Fruit fly (Drosophila melanogaster) whole organism, prepupa: ENCODE data around the gene Hmt4-20.
"Not testable (repeated sequence)": the region's sequence is repeated elsewhere in the genome, so short reads cannot be mapped to it uniquely, and the experiment has no call there.

ENCODE experiments used
- CG10631 ChIP-seq: fragments of 200-800 bp; sonication (Bioruptor generic); optimal IDR thresholded peaks from 2 replicates; lab custom pipeline; 2016; ENCODE audit warnings: missing biosample characterization, missing genetic modification characterization
- CG11294 ChIP-seq: fragments of 200-800 bp; sonication (Bioruptor generic); IDR thresholded peaks from 2 replicates; pipeline ENCODE4 v1.3.6; 2022; ENCODE audit warnings: missing biosample characterization, missing genetic modification characterization
- CG11902 ChIP-seq: fragments of 200-800 bp; sonication (Bioruptor generic); optimal IDR thresholded peaks from 3 replicates; lab custom pipeline; 2016; ENCODE audit warnings: missing biosample characterization, missing genetic modification characterization
- CG15336 ChIP-seq: fragments of 200-800 bp; sonication (Bioruptor generic); IDR thresholded peaks from 2 replicates; pipeline ENCODE4 v1.3.6; 2022; ENCODE audit warnings: missing biosample characterization, missing genetic modification characterization
- CG3032 ChIP-seq: fragments of 200-800 bp; optimal IDR thresholded peaks from 2 replicates; lab custom pipeline; 2019; ENCODE audit warnings: missing biosample characterization, mild to moderate bottlenecking, missing genetic modification characterization, moderate library complexity
- CG31627 ChIP-seq: fragments of 200-800 bp; sonication (Bioruptor generic); optimal IDR thresholded peaks from 3 replicates; lab custom pipeline; 2016; ENCODE audit warnings: missing biosample characterization, missing genetic modification characterization
- CG34406 ChIP-seq: fragments of 200-800 bp; sonication (Bioruptor generic); optimal IDR thresholded peaks from 3 replicates; lab custom pipeline; 2016; ENCODE audit warnings: missing biosample characterization, missing genetic modification characterization
- CG6808 ChIP-seq: fragments of 200-800 bp; sonication (Bioruptor generic); optimal IDR thresholded peaks from 3 replicates; lab custom pipeline; 2017; ENCODE audit warnings: missing biosample characterization, missing genetic modification characterization, mild to moderate bottlenecking, moderate library complexity, missing genetic modification reagents
- CG6854 ChIP-seq: fragments of 200-800 bp; sonication (Bioruptor generic); optimal IDR thresholded peaks from 2 replicates; lab custom pipeline; 2017; ENCODE audit warnings: missing biosample characterization, mild to moderate bottlenecking, missing genetic modification characterization
- CG8119 ChIP-seq: fragments of 200-800 bp; sonication (Bioruptor generic); IDR thresholded peaks from 3 replicates; pipeline ENCODE4 v1.3.6; 2022; ENCODE audit warnings: missing biosample characterization, missing genetic modification characterization
- CG8632 ChIP-seq: fragments of 200-800 bp; sonication (Bioruptor generic); optimal IDR thresholded peaks from 3 replicates; lab custom pipeline; 2016; ENCODE audit warnings: missing biosample characterization, missing genetic modification characterization
- CG9139 ChIP-seq: fragments of 200-800 bp; sonication (Bioruptor generic); optimal IDR thresholded peaks from 3 replicates; lab custom pipeline; 2017; ENCODE audit warnings: missing biosample characterization, mild to moderate bottlenecking, missing genetic modification characterization
- Eip75B ChIP-seq: fragments of 200-800 bp; sonication (Bioruptor generic); optimal IDR thresholded peaks from 3 replicates; lab custom pipeline; 2016; ENCODE audit warnings: missing biosample characterization, missing genetic modification characterization
- Eip93F ChIP-seq: fragments of 200-800 bp; sonication (Bioruptor generic); optimal IDR thresholded peaks from 2 replicates; lab custom pipeline; 2016; ENCODE audit warnings: missing biosample characterization, mild to moderate bottlenecking, missing genetic modification characterization
- Ets21C ChIP-seq: fragments of 200-800 bp; sonication (Bioruptor generic); optimal IDR thresholded peaks from 3 replicates; lab custom pipeline; 2016; ENCODE audit warnings: missing biosample characterization, missing genetic modification characterization
- Ets96B ChIP-seq: fragments of 200-800 bp; optimal IDR thresholded peaks from 2 replicates; lab custom pipeline; 2019; ENCODE audit warnings: missing biosample characterization, mild to moderate bottlenecking, missing genetic modification characterization, moderate library complexity
- Hr38 ChIP-seq: sonication (Bioruptor generic); optimal IDR thresholded peaks from 2 replicates; lab custom pipeline; 2016; ENCODE audit warnings: missing biosample characterization, missing genetic modification characterization
- Hr39 ChIP-seq: fragments of 200-800 bp; sonication (Bioruptor generic); optimal IDR thresholded peaks from 2 replicates; lab custom pipeline; 2016; ENCODE audit warnings: missing biosample characterization, missing genetic modification characterization
- Hr4 ChIP-seq: fragments of 200-800 bp; sonication (Bioruptor generic); optimal IDR thresholded peaks from 3 replicates; lab custom pipeline; 2016; ENCODE audit warnings: missing biosample characterization, missing genetic modification characterization
- Smox ChIP-seq: fragments of 200-800 bp; sonication (Bioruptor generic); optimal IDR thresholded peaks from 3 replicates; lab custom pipeline; 2016; ENCODE audit warnings: missing biosample characterization, missing genetic modification characterization
- Sox102F ChIP-seq: fragments of 200-800 bp; sonication (Bioruptor generic); optimal IDR thresholded peaks from 2 replicates; lab custom pipeline; 2016; ENCODE audit warnings: missing biosample characterization, mild to moderate bottlenecking, missing genetic modification characterization
- Sox14 ChIP-seq: fragments of 200-800 bp; sonication (Bioruptor generic); optimal IDR thresholded peaks from 3 replicates; lab custom pipeline; 2016; ENCODE audit warnings: missing biosample characterization, missing genetic modification characterization
- achi ChIP-seq: fragments of 200-800 bp; sonication (Bioruptor generic); optimal IDR thresholded peaks from 3 replicates; lab custom pipeline; 2016; ENCODE audit warnings: missing biosample characterization, missing genetic modification characterization
- acj6 ChIP-seq: fragments of 200-800 bp; sonication (Bioruptor generic); optimal IDR thresholded peaks from 3 replicates; lab custom pipeline; 2016; ENCODE audit warnings: missing biosample characterization, missing genetic modification characterization
- cyc ChIP-seq: fragments of 200-800 bp; sonication (Bioruptor generic); optimal IDR thresholded peaks from 3 replicates; lab custom pipeline; 2016; ENCODE audit warnings: missing biosample characterization, missing genetic modification characterization
- dac ChIP-seq: fragments of 200-800 bp; sonication (Bioruptor generic); optimal IDR thresholded peaks from 2 replicates; lab custom pipeline; 2017; ENCODE audit warnings: missing biosample characterization, mild to moderate bottlenecking, missing genetic modification characterization
- eg ChIP-seq: fragments of 200-800 bp; sonication (Bioruptor generic); IDR thresholded peaks from 3 replicates; pipeline ENCODE4 v1.3.6; 2022; ENCODE audit warnings: missing biosample characterization, missing genetic modification characterization
- lz ChIP-seq: fragments of 200-800 bp; sonication (Bioruptor generic); optimal IDR thresholded peaks from 3 replicates; lab custom pipeline; 2016; ENCODE audit warnings: missing biosample characterization, missing genetic modification characterization
- net ChIP-seq: fragments of 200-800 bp; sonication (Bioruptor generic); optimal IDR thresholded peaks from 3 replicates; lab custom pipeline; 2016; ENCODE audit warnings: missing biosample characterization, missing genetic modification characterization
- salr ChIP-seq, 2 experiments: fragments of 200-800 bp; sonication (Bioruptor generic); optimal IDR thresholded peaks; 3 replicates each; lab custom pipeline; 2016 to 2018; ENCODE audit warnings: missing biosample characterization in 2 of 2, missing genetic modification characterization in 2 of 2, mild to moderate bottlenecking in 1 of 2
- spab ChIP-seq: fragments of 200-800 bp; sonication (Bioruptor generic); optimal IDR thresholded peaks from 2 replicates; lab custom pipeline; 2017; ENCODE audit warnings: missing biosample characterization, mild to moderate bottlenecking, missing genetic modification characterization, missing genetic modification reagents
- ss ChIP-seq, 2 experiments: fragments of 200-800 bp; sonication (Bioruptor generic); optimal IDR thresholded peaks; 2 replicates in 1 of 2; 3 replicates in 1 of 2; lab custom pipeline; 2017 to 2018; ENCODE audit warnings: mild to moderate bottlenecking in 2 of 2, missing biosample characterization in 2 of 2, missing genetic modification characterization in 2 of 2, moderate library complexity in 1 of 2
- svp ChIP-seq: fragments of 200-800 bp; sonication (Bioruptor generic); peaks from one replicate; lab custom pipeline; 2016; ENCODE audit warnings: missing biosample characterization, missing genetic modification characterization

The Hmt4-20 gene

dm6 chrX:654949-655348 is 884 bp downstream of the Hmt4-20 start (continued):
- TF ChIP-seq Sox102F (GFP tag; lab: Kevin White, UChicago) (peak; percentile 96), dac (peak; percentile 95), CG15336 (GFP tag; lab: Robert Waterston, UW) (peak; percentile 98), CG8119 (peak; percentile 96), Hr38 (GFP tag; lab: Kevin White, UChicago) (peak; percentile 86), Eip93F (GFP tag; lab: Kevin White, UChicago) (peak; percentile 93), CG31627 (peak; percentile 97), CG34406 (peak; percentile 95), Ets96B (tag; lab: Kevin White, UChicago) (peak; percentile 92), CG10631 (GFP tag; lab: Kevin White, UChicago) (peak; percentile 92), CG3032 (peak; percentile 94), salr (GFP tag; optimal IDR thresholded peaks at IDR 0.05; lab: Kevin White, UChicago) (peak; percentile 82 to 92), Eip75B (peak; percentile 95), CG11294 (peak; percentile 96), eg (GFP tag; lab: Robert Waterston, UW) (peak; percentile 99), Ets21C (GFP tag; lab: Kevin White, UChicago) (peak; percentile 94), CG8632 (GFP tag; lab: Kevin White, UChicago) (peak; percentile 93), Hr39 (GFP tag; lab: Kevin White, UChicago) (peak; percentile 97), acj6 (GFP tag; lab: Kevin White, UChicago) (peak; percentile 95), CG6808 (GFP tag; lab: Kevin White, UChicago) (peak; percentile 95), lz (GFP tag; lab: Kevin White, UChicago) (peak; percentile 96), spab (peak; percentile 91), CG11902 (GFP tag; lab: Kevin White, UChicago) (peak; percentile 93), Smox (peak; percentile 96)

- peak; percentile 57 for TF ChIP-seq Sox14 (GFP tag; lab: Kevin White, UChicago)
- peak; percentile 44 for TF ChIP-seq achi (GFP tag; lab: Kevin White, UChicago)
- TF ChIP-seq eg (GFP tag; lab: Robert Waterston, UW) = no peak
These were observed 1.6 kb downstream of the Hmt4-20 start for dm6 chrX:654221-654620.

dm6 chrX:647056-647627 is 8.7 kb downstream of the Hmt4-20 start, which contains the start of gene Roc1a:
Gene Roc1a (plus strand): TSS chrX:647304.
- TF ChIP-seq eg (GFP tag; lab: Robert Waterston, UW) (0 out of 3 replicates have a peak, but pooled peaks have one; percentile 4), CG6854 (GFP tag; lab: Kevin White, UChicago) (peak; percentile 32), CG9139 (no peak), Hr39 (GFP tag; lab: Kevin White, UChicago) (no peak)

dm6 chrX:646395-647009 is 9.3 kb downstream of the Hmt4-20 start:
- TF ChIP-seq CG11294 (no peak), Hr4 (GFP tag; lab: Kevin White, UChicago) (no peak), svp (no peak), eg (GFP tag; lab: Robert Waterston, UW) (0 out of 3 replicates have a peak, but pooled peaks have one; percentile 8), net (GFP tag; lab: Kevin White, UChicago) (no peak)

dm6 chrX:644461-644860 is 11.4 kb downstream of the Hmt4-20 start, which contains the start of gene CG13367:
Gene CG13367 (plus strand): TSS chrX:644761.
- TF ChIP-seq CG15336 (GFP tag; lab: Robert Waterston, UW); ss (GFP tag; optimal IDR thresholded peaks at IDR 0.05; lab: Kevin White, UChicago); cyc: not testable (repeated sequence)
